Fruit fly (Drosophila melanogaster) whole organism, embryonic: ENCODE measurements around the gene CG5665.

Experiments
- Awh ChIP-seq: fragments of 200-800 bp; sonication (Bioruptor generic); IDR thresholded peaks from 2 replicates; pipeline ENCODE4, ENCODE4 v1.3.6; 2022; ENCODE audit warnings: missing biosample characterization, missing genetic modification characterization
- B-H1 ChIP-seq: fragments of 200-800 bp; sonication (Bioruptor generic); IDR thresholded peaks from 3 replicates; pipeline ENCODE4 v1.3.6; 2022; ENCODE audit warnings: missing biosample characterization, missing genetic modification characterization
- Blimp-1 ChIP-seq: fragments of 200-800 bp; sonication (Bioruptor generic); optimal IDR thresholded peaks from 3 replicates; lab custom pipeline; 2018; ENCODE audit warnings: missing biosample characterization, missing genetic modification characterization, mild to moderate bottlenecking, moderate library complexity, missing genetic modification reagents
- CG10543 ChIP-seq: fragments of 200-800 bp; sonication (Bioruptor generic); optimal IDR thresholded peaks from 3 replicates; lab custom pipeline; 2017; ENCODE audit warnings: missing biosample characterization, mild to moderate bottlenecking, missing genetic modification characterization, moderate library complexity
- CG11456 ChIP-seq: fragments of 200-800 bp; sonication (Bioruptor generic); IDR thresholded peaks from 3 replicates; pipeline ENCODE4 v1.3.6; 2022; ENCODE audit warnings: missing biosample characterization, missing genetic modification characterization
- CG12155 ChIP-seq: fragments of 200-800 bp; sonication (Bioruptor generic); optimal IDR thresholded peaks from 3 replicates; lab custom pipeline; 2016; ENCODE audit warnings: missing biosample characterization, missing genetic modification characterization
- CG12219 ChIP-seq: fragments of 200-800 bp; sonication (Bioruptor generic); optimal IDR thresholded peaks from 3 replicates; lab custom pipeline; 2018; ENCODE audit warnings: missing biosample characterization, mild to moderate bottlenecking, missing genetic modification characterization
- CG12769 ChIP-seq: fragments of 200-800 bp; sonication (Bioruptor generic); optimal IDR thresholded peaks from 2 replicates; lab custom pipeline; 2019; ENCODE audit warnings: missing biosample characterization, mild to moderate bottlenecking, missing genetic modification characterization, moderate library complexity
- CG1602 ChIP-seq: fragments of 200-800 bp; sonication (Bioruptor generic); optimal IDR thresholded peaks from 3 replicates; lab custom pipeline; 2016; ENCODE audit warnings: missing biosample characterization, missing genetic modification characterization
- CG16779 ChIP-seq: fragments of 200-800 bp; sonication (Bioruptor generic); IDR thresholded peaks from 2 replicates; pipeline ENCODE4 v1.3.6; 2022; ENCODE audit warnings: missing biosample characterization, missing genetic modification characterization
- CG16815 ChIP-seq: fragments of 200-800 bp; sonication (Bioruptor generic); optimal IDR thresholded peaks from 3 replicates; lab custom pipeline; 2017; ENCODE audit warnings: missing biosample characterization, mild to moderate bottlenecking, missing genetic modification characterization
- CG30431 ChIP-seq: fragments of 200-800 bp; sonication (Bioruptor generic); optimal IDR thresholded peaks from 2 replicates; lab custom pipeline; 2017; ENCODE audit warnings: missing biosample characterization, missing genetic modification characterization
- CG31441 ChIP-seq: fragments of 200-800 bp; sonication (Bioruptor generic); IDR thresholded peaks from 2 replicates; pipeline ENCODE4 v1.3.6; 2022; ENCODE audit warnings: missing biosample characterization, missing genetic modification characterization
- CG3726 ChIP-seq: fragments of 200-800 bp; sonication (Bioruptor generic); IDR thresholded peaks from 3 replicates; pipeline ENCODE4, ENCODE4 v1.3.6; 2022; ENCODE audit warnings: missing biosample characterization, missing genetic modification characterization
- CG42726 ChIP-seq: fragments of 200-800 bp; sonication (Bioruptor generic); IDR thresholded peaks from 2 replicates; pipeline ENCODE4 v1.3.6; 2022; ENCODE audit warnings: missing biosample characterization, missing genetic modification characterization; ENCODE audit not compliant: partially characterized antibody
- CG5180 ChIP-seq: fragments of 200-800 bp; sonication (Bioruptor generic); optimal IDR thresholded peaks from 3 replicates; lab custom pipeline; 2017; ENCODE audit warnings: missing biosample characterization, missing genetic modification characterization, mild to moderate bottlenecking, moderate library complexity, missing genetic modification reagents
- CG8281 ChIP-seq: fragments of 200-800 bp; sonication (Bioruptor generic); optimal IDR thresholded peaks from 2 replicates; lab custom pipeline; 2018; ENCODE audit warnings: missing biosample characterization, mild to moderate bottlenecking, missing genetic modification characterization, moderate library complexity
- CG8765 ChIP-seq: fragments of 200-800 bp; sonication (Bioruptor generic); IDR thresholded peaks from 2 replicates; pipeline ENCODE4 v1.3.6; 2022; ENCODE audit warnings: missing biosample characterization, missing genetic modification characterization
- CG8924 ChIP-seq: fragments of 200-800 bp; optimal IDR thresholded peaks from 3 replicates; lab custom pipeline; 2019; ENCODE audit warnings: missing biosample characterization, mild to moderate bottlenecking, missing genetic modification characterization, moderate library complexity
- CG9797 ChIP-seq: fragments of 200-800 bp; sonication (Bioruptor generic); optimal IDR thresholded peaks from 3 replicates; lab custom pipeline; 2018; ENCODE audit warnings: missing biosample characterization, mild to moderate bottlenecking, missing genetic modification characterization
- Eip74EF ChIP-seq, 2 experiments: fragments of 200-800 bp in 1 of 2; fragments of >200 bp in 1 of 2; sonication (Bioruptor generic) in 1 of 2; optimal IDR thresholded peaks; 2 replicates each; lab custom pipeline; 2017 to 2019; ENCODE audit warnings: missing biosample characterization in 2 of 2, missing genetic modification characterization in 2 of 2, mild to moderate bottlenecking in 1 of 2, moderate library complexity in 1 of 2
- Fer1 ChIP-seq: fragments of 200-800 bp; sonication (Bioruptor generic); optimal IDR thresholded peaks from 2 replicates; lab custom pipeline; 2017; ENCODE audit warnings: missing biosample characterization, mild to moderate bottlenecking, missing genetic modification characterization
- Gsc ChIP-seq: fragments of 200-800 bp; sonication (Bioruptor generic); IDR thresholded peaks from 2 replicates; pipeline ENCODE4 v1.3.6; 2022; ENCODE audit warnings: missing biosample characterization, missing genetic modification characterization
- HLH3B ChIP-seq: fragments of 200-800 bp; sonication (Bioruptor generic); IDR thresholded peaks from 2 replicates; pipeline ENCODE4 v1.3.6; 2022; ENCODE audit warnings: missing biosample characterization, missing genetic modification characterization
- HmgZ ChIP-seq: fragments of 200-800 bp; sonication (Bioruptor generic); optimal IDR thresholded peaks from 2 replicates; lab custom pipeline; 2018; ENCODE audit warnings: missing biosample characterization, mild to moderate bottlenecking, missing genetic modification characterization
- Rx ChIP-seq: fragments of 200-800 bp; sonication (Bioruptor generic); IDR thresholded peaks from 2 replicates; pipeline ENCODE4 v1.3.6; 2022; ENCODE audit warnings: missing biosample characterization, missing genetic modification characterization
- Ssrp ChIP-seq: fragments of 200-800 bp; sonication (Bioruptor generic); optimal IDR thresholded peaks from 2 replicates; lab custom pipeline; 2018; ENCODE audit warnings: missing biosample characterization, mild to moderate bottlenecking, missing genetic modification characterization, moderate library complexity
- caup ChIP-seq: fragments of 200-800 bp; sonication (Bioruptor generic); optimal IDR thresholded peaks from 3 replicates; lab custom pipeline; 2017; ENCODE audit warnings: missing biosample characterization, mild to moderate bottlenecking, missing genetic modification characterization, moderate library complexity; ENCODE audit not compliant: severe bottlenecking
- en ChIP-seq: fragments of 200-800 bp; sonication (Bioruptor generic); optimal IDR thresholded peaks from 2 replicates; lab custom pipeline; 2016; ENCODE audit warnings: missing biosample characterization, missing genetic modification characterization
- esg ChIP-seq: fragments of 200-800 bp; sonication (Bioruptor generic); conservative IDR thresholded peaks from 2 replicates; pipeline ENCODE4 v1.3.6; 2022; ENCODE audit warnings: missing biosample characterization, missing genetic modification characterization
- ewg ChIP-seq: fragments of 200-800 bp; sonication (Bioruptor generic); optimal IDR thresholded peaks from 3 replicates; lab custom pipeline; 2017; ENCODE audit warnings: mild to moderate bottlenecking, missing biosample characterization, missing genetic modification reagents, missing genetic modification characterization
- gcm2 ChIP-seq: fragments of 200-800 bp; sonication (Bioruptor generic); optimal IDR thresholded peaks from 2 replicates; lab custom pipeline; 2016; ENCODE audit warnings: missing biosample characterization, missing genetic modification characterization
- grau ChIP-seq: fragments of 200-800 bp; optimal IDR thresholded peaks from 3 replicates; lab custom pipeline; 2019; ENCODE audit warnings: missing biosample characterization, mild to moderate bottlenecking, missing genetic modification characterization, moderate library complexity
- hb ChIP-seq: fragments of 200-800 bp; sonication (Bioruptor generic); IDR thresholded peaks from 3 replicates; pipeline ENCODE4 v1.3.6; 2022; ENCODE audit warnings: missing biosample characterization, missing genetic modification characterization; ENCODE audit not compliant: partially characterized antibody
- klu ChIP-seq: fragments of 200-800 bp; sonication (Bioruptor generic); IDR thresholded peaks from 2 replicates; pipeline ENCODE4 v1.3.6; 2022; ENCODE audit warnings: missing biosample characterization, missing genetic modification characterization
- kni ChIP-seq: fragments of 200-800 bp; sonication (Bioruptor generic); optimal IDR thresholded peaks from 3 replicates; lab custom pipeline; 2017; ENCODE audit warnings: mild to moderate bottlenecking, missing biosample characterization, missing genetic modification reagents, missing genetic modification characterization
- nerfin-2 ChIP-seq: fragments of 200-800 bp; sonication (Bioruptor generic); IDR thresholded peaks from 2 replicates; pipeline ENCODE4 v1.3.6; 2022; ENCODE audit warnings: missing biosample characterization, missing genetic modification characterization; ENCODE audit not compliant: partially characterized antibody
- oc ChIP-seq: fragments of 200-800 bp; sonication (Bioruptor generic); optimal IDR thresholded peaks from 2 replicates; lab custom pipeline; 2018; ENCODE audit warnings: missing biosample characterization, mild to moderate bottlenecking, missing genetic modification characterization, moderate library complexity
- pita ChIP-seq: fragments of 200-800 bp; sonication (Bioruptor generic); optimal IDR thresholded peaks from 2 replicates; lab custom pipeline; 2017; ENCODE audit warnings: missing biosample characterization, mild to moderate bottlenecking, missing genetic modification characterization
- rib ChIP-seq: fragments of 200-800 bp; sonication (Bioruptor generic); IDR thresholded peaks from 2 replicates; pipeline ENCODE4 v1.3.6; 2022; ENCODE audit warnings: missing biosample characterization, missing genetic modification characterization
- row ChIP-seq: fragments of 200-800 bp; sonication (Bioruptor generic); IDR thresholded peaks from 3 replicates; pipeline ENCODE4 v1.3.6; 2022; ENCODE audit warnings: missing biosample characterization, missing genetic modification characterization
- run ChIP-seq: fragments of 200-800 bp; sonication (Bioruptor generic); optimal IDR thresholded peaks from 3 replicates; lab custom pipeline; 2018; ENCODE audit warnings: missing biosample characterization, mild to moderate bottlenecking, missing genetic modification characterization
- slp2 ChIP-seq: fragments of 200-800 bp; sonication (Bioruptor generic); optimal IDR thresholded peaks from 2 replicates; lab custom pipeline; 2016; ENCODE audit warnings: missing biosample characterization, missing genetic modification characterization
- sna ChIP-seq: fragments of 200-800 bp; sonication (Bioruptor generic); IDR thresholded peaks from 2 replicates; pipeline ENCODE4 v1.3.6; 2022; ENCODE audit warnings: missing biosample characterization, missing genetic modification characterization; ENCODE audit not compliant: partially characterized antibody
- toy ChIP-seq: fragments of 200-800 bp; sonication (Bioruptor generic); IDR thresholded peaks from 2 replicates; pipeline ENCODE4 v1.3.6; 2022; ENCODE audit warnings: missing biosample characterization, missing genetic modification characterization
- unc-4 ChIP-seq: fragments of 200-800 bp; sonication (Bioruptor generic); IDR thresholded peaks from 2 replicates; pipeline ENCODE4 v1.3.6; 2022; ENCODE audit warnings: missing biosample characterization, missing genetic modification characterization; ENCODE audit not compliant: partially characterized antibody
- zfh1 ChIP-seq: fragments of 200-800 bp; sonication (Bioruptor generic); IDR thresholded peaks from 3 replicates; pipeline ENCODE4 v1.3.6; 2022; ENCODE audit warnings: missing biosample characterization, missing genetic modification characterization

The CG5665 gene

dm6 chr3L:20398243-20399222 is 40.2 kb downstream of the CG5665 start (continued):
- TF ChIP-seq Eip74EF (GFP tag; optimal IDR thresholded peaks at IDR 0.05; lab: Kevin White, UChicago), result peak in 1 of 2 experiments; percentile 88
- peak; percentile 85 for TF ChIP-seq CG1602 (GFP tag; lab: Kevin White, UChicago)
- no peak for TF ChIP-seq CG8765 (GFP tag; lab: Robert Waterston, UW)
- TF ChIP-seq run, result peak; percentile 76
- TF ChIP-seq CG30431 (GFP tag; lab: Kevin White, UChicago), result peak; percentile 69
- TF ChIP-seq CG31441, result peak; percentile 86
- no peak for TF ChIP-seq sna
- peak; percentile 56 for TF ChIP-seq CG12769 (tag; lab: Kevin White, UChicago)
- TF ChIP-seq en, result peak; percentile 2
- TF ChIP-seq Awh, result peak; percentile 80
- TF ChIP-seq HLH3B, result peak; percentile 72
- no peak for TF ChIP-seq Gsc
- peak; percentile 78 for TF ChIP-seq esg
- peak; percentile 85 for TF ChIP-seq CG12219
- peak; percentile 77 for TF ChIP-seq kni (GFP tag; lab: Kevin White, UChicago)
- TF ChIP-seq unc-4, result peak; percentile 1; the same call in 1 of the 2 replicates
- TF ChIP-seq CG9797 (GFP tag; lab: Kevin White, UChicago), result peak; percentile 13
- peak; percentile 74 for TF ChIP-seq CG5180 (GFP tag; lab: Kevin White, UChicago)
- peak; percentile 91 for TF ChIP-seq CG10543 (GFP tag; lab: Kevin White, UChicago)
- no peak for TF ChIP-seq CG42726 (GFP tag; lab: Robert Waterston, UW)
- TF ChIP-seq oc (tag; lab: Kevin White, UChicago), result peak; percentile 60
- TF ChIP-seq Blimp-1 (GFP tag; lab: Kevin White, UChicago), result peak; percentile 81
- TF ChIP-seq toy (GFP tag; lab: Robert Waterston, UW), result no peak
- TF ChIP-seq ewg, result peak; percentile 71
- peak; percentile 65; the same call in 1 of the 2 replicates for TF ChIP-seq klu
- TF ChIP-seq rib (GFP tag; lab: Robert Waterston, UW), result no peak
- no peak for TF ChIP-seq nerfin-2
- TF ChIP-seq Rx (GFP tag; lab: Robert Waterston, UW), result peak; percentile 48; the same call in 1 of the 2 replicates
- peak; percentile 74 for TF ChIP-seq HmgZ (tag; lab: Kevin White, UChicago)
- TF ChIP-seq Ssrp, result peak; percentile 86
- TF ChIP-seq CG16815, result peak; percentile 60
- TF ChIP-seq CG16779 (GFP tag; lab: Robert Waterston, UW), result no peak
- TF ChIP-seq CG3726, result no peak
- peak; percentile 64; the same call in 1 of the 3 replicates for TF ChIP-seq zfh1 (GFP tag; lab: Robert Waterston, UW)
- peak; percentile 83 for TF ChIP-seq caup
- TF ChIP-seq B-H1 (GFP tag; lab: Robert Waterston, UW), result peak; percentile 67
- peak; percentile 82 for TF ChIP-seq row
- peak; percentile 91 for TF ChIP-seq grau
- peak; percentile 92 for TF ChIP-seq CG8924
- TF ChIP-seq Fer1 (GFP tag; lab: Kevin White, UChicago), result peak; percentile 85
- TF ChIP-seq CG12155 (GFP tag; lab: Kevin White, UChicago), result peak; percentile 74
- peak; percentile 70 for TF ChIP-seq CG8281
- peak; percentile 57 for TF ChIP-seq slp2 (GFP tag; lab: Kevin White, UChicago)
- TF ChIP-seq pita (GFP tag; lab: Kevin White, UChicago), result no peak
- TF ChIP-seq gcm2 (GFP tag; lab: Kevin White, UChicago), result peak; percentile 83
- peak; percentile 74; the same call in 2 of the 3 replicates for TF ChIP-seq CG11456 (GFP tag; lab: Robert Waterston, UW)
- TF ChIP-seq hb, result no peak
